Worm (Caenorhabditis elegans) whole organism, L4 larva: Measurements from ENCODE around the gene enu-3.6.

Experiments
- D1046.2 ChIP-seq: fragments of 200-800 bp; sonication (Bioruptor generic); IDR thresholded peaks from 2 replicates; pipeline ENCODE4 v1.3.6; 2022; ENCODE audit warnings: missing genetic modification characterization, missing compliant biosample characterization
- F26F4.8 ChIP-seq: fragments of 200-800 bp; sonication (Bioruptor generic); conservative IDR thresholded peaks from 2 replicates; pipeline ENCODE4 v1.3.6; 2022; ENCODE audit warnings: missing genetic modification characterization, missing compliant biosample characterization
- F44E2.7 ChIP-seq: fragments of 200-800 bp; sonication (Bioruptor generic); IDR thresholded peaks from 2 replicates; pipeline ENCODE4 v2.1.2; 2022; ENCODE audit warnings: missing genetic modification characterization, missing compliant biosample characterization
- Y48G9A.11 ChIP-seq: fragments of 200-800 bp; sonication (Bioruptor generic); IDR thresholded peaks from 2 replicates; pipeline ENCODE4 v1.3.6; 2022; ENCODE audit warnings: missing genetic modification reagents, missing genetic modification characterization, missing compliant biosample characterization
- arid-1 ChIP-seq: fragments of 200-800 bp; sonication (Bioruptor generic); conservative IDR thresholded peaks from 2 replicates; pipeline ENCODE4 v1.3.6; 2022; ENCODE audit warnings: missing genetic modification reagents, missing genetic modification characterization, missing compliant biosample characterization
- attf-4 ChIP-seq: sonication (generic microtip); optimal IDR thresholded peaks from 3 replicates; lab custom pipeline; 2017; ENCODE audit warnings: missing biosample characterization, missing genetic modification characterization
- ceh-32 ChIP-seq: sonication (generic microtip); optimal IDR thresholded peaks from 2 replicates; lab custom pipeline; 2016; ENCODE audit warnings: mild to moderate bottlenecking, missing genetic modification characterization, missing compliant biosample characterization; ENCODE audit not compliant: poor library complexity
- ceh-44 ChIP-seq: fragments of 200-800 bp; sonication (Bioruptor generic); IDR thresholded peaks from 2 replicates; pipeline ENCODE4 v1.3.6; 2022; ENCODE audit warnings: missing genetic modification reagents, missing genetic modification characterization, missing compliant biosample characterization
- cey-2 ChIP-seq: sonication (generic microtip); optimal IDR thresholded peaks from 3 replicates; lab custom pipeline; 2017; ENCODE audit warnings: missing genetic modification characterization, mild to moderate bottlenecking, missing compliant biosample characterization, antibody characterized with exemption, borderline replicate concordance; ENCODE audit not compliant: insufficient read depth
- dmd-8 ChIP-seq: fragments of 200-800 bp; sonication (Bioruptor generic); IDR thresholded peaks from 2 replicates; pipeline ENCODE4 v1.3.6; 2022; ENCODE audit warnings: missing genetic modification characterization, missing compliant biosample characterization
- dve-1 ChIP-seq: sonication (generic microtip); optimal IDR thresholded peaks from 2 replicates; lab custom pipeline; 2017; ENCODE audit warnings: antibody characterized with exemption, mild to moderate bottlenecking, missing genetic modification characterization, missing compliant biosample characterization; ENCODE audit not compliant: insufficient read depth
- egl-27 ChIP-seq: sonication (generic microtip); optimal IDR thresholded peaks from 3 replicates; lab custom pipeline; 2017; ENCODE audit warnings: missing biosample characterization, missing genetic modification reagents, missing genetic modification characterization
- egl-43 ChIP-seq: fragments of 200-800 bp; sonication (Bioruptor generic); IDR thresholded peaks from 2 replicates; pipeline ENCODE4 v1.3.6; 2022; ENCODE audit warnings: missing genetic modification reagents, missing genetic modification characterization, missing compliant biosample characterization
- fkh-10 ChIP-seq: fragments of 150-350 bp; optimal IDR thresholded peaks from 2 replicates; lab custom pipeline; 2014; ENCODE audit warnings: missing biosample characterization, missing genetic modification reagents, missing genetic modification characterization
- gei-8 ChIP-seq: fragments of 200-800 bp; sonication (Bioruptor generic); optimal IDR thresholded peaks from 2 replicates; lab custom pipeline; 2018; ENCODE audit warnings: mild to moderate bottlenecking, missing genetic modification characterization, missing compliant biosample characterization
- hlh-11 ChIP-seq: fragments of 200-800 bp; sonication (Bioruptor generic); optimal IDR thresholded peaks from 2 replicates; lab custom pipeline; 2018; ENCODE audit warnings: mild to moderate bottlenecking, missing genetic modification characterization, missing compliant biosample characterization
- lin-1 ChIP-seq: fragments of 200-800 bp; sonication (Bioruptor generic); IDR thresholded peaks from 2 replicates; pipeline ENCODE4 v1.3.6; 2022; ENCODE audit warnings: missing genetic modification reagents, missing genetic modification characterization, missing compliant biosample characterization
- lin-38 ChIP-seq: fragments of 200-800 bp; sonication (Bioruptor generic); IDR thresholded peaks from 2 replicates; pipeline ENCODE4 v1.3.6; 2022; ENCODE audit warnings: missing genetic modification reagents, missing genetic modification characterization, missing compliant biosample characterization
- madf-9 ChIP-seq: fragments of 200-800 bp; sonication (Bioruptor generic); conservative IDR thresholded peaks from 2 replicates; pipeline ENCODE4 v1.3.6; 2022; ENCODE audit warnings: missing genetic modification reagents, missing genetic modification characterization, missing compliant biosample characterization
- mdl-1 ChIP-seq, 2 experiments: fragments of 150-350 bp in 1 of 2; sonication (generic microtip) in 1 of 2; optimal IDR thresholded peaks; 2 replicates each; lab custom pipeline; 2014 to 2017; ENCODE audit warnings: missing biosample characterization in 2 of 2, missing genetic modification characterization in 2 of 2
- mdt-29 ChIP-seq: fragments of 200-800 bp; sonication (Bioruptor generic); IDR thresholded peaks from 2 replicates; pipeline ENCODE4 v1.3.6; 2022; ENCODE audit warnings: missing genetic modification reagents, missing genetic modification characterization, missing compliant biosample characterization
- nhr-111 ChIP-seq: fragments of 200-800 bp; sonication (Bioruptor generic); optimal IDR thresholded peaks from 2 replicates; lab custom pipeline; 2018; ENCODE audit warnings: mild to moderate bottlenecking, missing genetic modification characterization, missing compliant biosample characterization
- nhr-28 ChIP-seq: fragments of 150-350 bp; optimal IDR thresholded peaks from 2 replicates; lab custom pipeline; 2014; ENCODE audit warnings: missing biosample characterization, missing genetic modification characterization
- nhr-41 ChIP-seq: fragments of 200-800 bp; sonication (Bioruptor generic); IDR thresholded peaks from 2 replicates; pipeline ENCODE4 v1.3.6; 2022; ENCODE audit warnings: missing genetic modification reagents, missing genetic modification characterization, missing compliant biosample characterization
- nhr-48 ChIP-seq: sonication (generic microtip); optimal IDR thresholded peaks from 2 replicates; lab custom pipeline; 2016; ENCODE audit warnings: mild to moderate bottlenecking, missing genetic modification characterization, missing compliant biosample characterization
- nhr-6 ChIP-seq: fragments of 150-350 bp; optimal IDR thresholded peaks from 2 replicates; lab custom pipeline; 2014; ENCODE audit warnings: missing biosample characterization, missing genetic modification characterization
- php-3 ChIP-seq: fragments of 200-800 bp; sonication (Bioruptor generic); IDR thresholded peaks from 2 replicates; pipeline ENCODE4 v1.3.6; 2022; ENCODE audit warnings: missing genetic modification reagents, missing genetic modification characterization, missing compliant biosample characterization
- sdz-12 ChIP-seq: fragments of 200-800 bp; sonication (Bioruptor generic); optimal IDR thresholded peaks from 2 replicates; lab custom pipeline; 2018; ENCODE audit warnings: mild to moderate bottlenecking, missing genetic modification characterization, missing compliant biosample characterization
- set-16 ChIP-seq: fragments of 200-800 bp; sonication (Bioruptor generic); IDR thresholded peaks from 2 replicates; pipeline ENCODE4 v1.3.6; 2022; ENCODE audit warnings: missing genetic modification reagents, missing genetic modification characterization, missing compliant biosample characterization
- snpc-1.2 ChIP-seq: fragments of 200-800 bp; sonication (Bioruptor generic); IDR thresholded peaks from 2 replicates; pipeline ENCODE4 v1.3.6; 2022; ENCODE audit warnings: missing genetic modification reagents, missing genetic modification characterization, missing compliant biosample characterization
- tag-97 ChIP-seq: fragments of 200-800 bp; sonication (Bioruptor generic); IDR thresholded peaks from 2 replicates; pipeline ENCODE4 v1.3.6; 2022; ENCODE audit warnings: missing genetic modification characterization, missing compliant biosample characterization
- vab-7 ChIP-seq: fragments of 200-800 bp; sonication (Bioruptor generic); IDR thresholded peaks from 2 replicates; pipeline ENCODE4 v1.3.6; 2022; ENCODE audit warnings: missing genetic modification reagents, missing genetic modification characterization, missing compliant biosample characterization
- zag-1 ChIP-seq: fragments of 150-350 bp; optimal IDR thresholded peaks from 2 replicates; lab custom pipeline; 2014; ENCODE audit warnings: missing biosample characterization, missing genetic modification characterization
- zfp-3 ChIP-seq: fragments of 200-800 bp; sonication (Bioruptor generic); conservative IDR thresholded peaks from 2 replicates; pipeline ENCODE4 v1.3.6; 2022; ENCODE audit warnings: missing genetic modification reagents, missing genetic modification characterization, missing compliant biosample characterization
- zip-11 ChIP-seq: fragments of 200-800 bp; sonication (Bioruptor generic); IDR thresholded peaks from 2 replicates; pipeline ENCODE4 v1.3.6; 2022; ENCODE audit warnings: missing genetic modification characterization, missing compliant biosample characterization

enu-3.6 gene

DNA sequence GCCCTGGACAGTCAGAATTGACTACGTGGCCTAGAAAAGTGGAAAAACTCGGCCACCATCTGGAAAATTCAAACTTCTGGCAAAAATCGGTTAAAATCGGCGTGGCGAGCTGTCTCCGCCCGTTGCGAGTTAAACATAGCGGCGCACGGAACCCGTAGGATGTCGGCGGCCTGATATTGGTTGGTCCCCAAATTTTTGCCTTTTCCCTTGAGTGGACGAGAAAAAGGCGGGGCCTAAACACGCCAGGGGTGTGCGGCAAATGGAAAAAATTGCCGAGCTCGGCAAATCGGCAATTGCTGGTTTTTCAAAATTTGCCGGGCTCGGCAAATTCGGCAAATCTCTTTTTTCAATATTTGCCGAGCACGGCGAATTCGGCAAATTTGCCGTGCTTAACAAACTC is 16.9 kb upstream of the enu-3.6 start:
- TF ChIP-seq ceh-44, result 0 out of 2 replicates have a peak, but pooled peaks have one; percentile 18
- TF ChIP-seq egl-43 (GFP tag; lab: Robert Waterston, UW), result 0 out of 2 replicates have a peak, but pooled peaks have one; percentile 17
- TF ChIP-seq hlh-11 (tag; lab: Kevin White, UChicago), result no peak
- TF ChIP-seq set-16 (GFP tag; lab: Robert Waterston, UW), result 0 out of 2 replicates have a peak, but pooled peaks have one; percentile 20
- TF ChIP-seq gei-8 (GFP tag; lab: Kevin White, UChicago), result no peak
- no peak for TF ChIP-seq nhr-48 (tag; lab: Kevin White, UChicago)
- no peak for TF ChIP-seq arid-1
- TF ChIP-seq nhr-41 (GFP tag; lab: Robert Waterston, UW), result no peak
- no peak for TF ChIP-seq zag-1 (tag; lab: Kevin White, UChicago)
- peak; percentile 48 for TF ChIP-seq lin-38 (GFP tag; lab: Robert Waterston, UW)
- peak; percentile 37; the same call in 1 of the 2 replicates for TF ChIP-seq D1046.2 (GFP tag; lab: Robert Waterston, UW)
- TF ChIP-seq zip-11 (GFP tag; lab: Robert Waterston, UW), result no peak
- TF ChIP-seq F26F4.8 (GFP tag; lab: Robert Waterston, UW), result 0 out of 2 replicates have a peak, but pooled peaks have one; percentile 17
- no peak for TF ChIP-seq dmd-8 (GFP tag; lab: Robert Waterston, UW)
- no peak for TF ChIP-seq mdl-1 (tag; optimal IDR thresholded peaks at IDR 0.05; lab: Kevin White, UChicago)
- no peak for TF ChIP-seq egl-27 (tag; lab: Kevin White, UChicago)
- peak; percentile 50; the same call in 1 of the 2 replicates for TF ChIP-seq Y48G9A.11
- no peak for TF ChIP-seq F44E2.7 (GFP tag; lab: Robert Waterston, UW)
- no peak for TF ChIP-seq nhr-6
- peak; percentile 64; the same call in 1 of the 2 replicates for TF ChIP-seq snpc-1.2 (GFP tag; lab: Robert Waterston, UW)
- TF ChIP-seq madf-9 (GFP tag; lab: Robert Waterston, UW), result 0 out of 2 replicates have a peak, but pooled peaks have one; percentile 29
- TF ChIP-seq nhr-111 (GFP tag; lab: Kevin White, UChicago), result no peak
- TF ChIP-seq attf-4 (tag; lab: Kevin White, UChicago), result no peak
- TF ChIP-seq dve-1 (tag; lab: Kevin White, UChicago), result no peak
- TF ChIP-seq fkh-10 (GFP tag; lab: Kevin White, UChicago), result no peak
- no peak for TF ChIP-seq sdz-12 (GFP tag; lab: Kevin White, UChicago)
- peak; percentile 40; the same call in 1 of the 2 replicates for TF ChIP-seq vab-7
- TF ChIP-seq zfp-3 (GFP tag; lab: Robert Waterston, UW), result no peak
- 0 out of 2 replicates have a peak, but pooled peaks have one; percentile 34 for TF ChIP-seq php-3 (GFP tag; lab: Robert Waterston, UW)
- TF ChIP-seq ceh-32 (tag; lab: Kevin White, UChicago), result no peak
- no peak for TF ChIP-seq cey-2 (tag; lab: Kevin White, UChicago)
- peak; percentile 59; the same call in 1 of the 2 replicates for TF ChIP-seq mdt-29
- TF ChIP-seq lin-1, result no peak

DNA sequence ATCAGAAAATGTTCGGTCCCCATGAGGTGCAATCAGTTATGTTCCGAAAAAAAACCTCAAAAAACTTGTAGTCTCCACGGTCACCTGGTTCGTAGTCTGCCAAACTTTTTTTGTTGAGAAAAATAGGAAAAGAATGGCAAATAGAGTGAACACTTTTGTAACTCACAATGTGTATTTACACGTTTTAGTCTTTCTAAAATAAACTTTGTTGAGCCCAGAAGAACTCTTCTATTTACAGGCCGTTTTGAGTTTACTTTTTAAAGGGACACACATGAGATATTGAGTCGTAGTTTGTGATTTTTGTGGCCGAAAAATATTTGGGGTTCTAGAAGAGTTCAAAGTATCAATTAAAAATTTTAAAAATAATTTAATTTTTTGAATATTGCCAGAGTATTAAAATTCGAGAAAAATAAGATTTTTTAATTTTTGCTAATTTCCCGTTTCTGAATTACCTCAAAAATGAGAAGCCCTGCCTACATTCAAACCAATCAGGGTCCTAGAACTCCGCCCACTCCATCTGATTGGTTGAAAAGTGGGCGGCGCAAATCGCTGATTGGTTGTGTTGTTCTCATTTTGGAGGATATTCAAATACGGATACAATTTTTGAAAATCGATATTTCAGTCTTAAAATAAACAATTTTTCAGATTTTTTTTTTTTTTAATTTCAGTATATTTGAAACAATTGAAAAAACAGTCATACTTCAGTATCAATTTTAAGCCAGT is 15.6 kb upstream of the enu-3.6 start:
- no peak for TF ChIP-seq fkh-10 (GFP tag; lab: Kevin White, UChicago)
- TF ChIP-seq F26F4.8 (GFP tag; lab: Robert Waterston, UW), result no peak
- peak; percentile 46 for TF ChIP-seq nhr-28 (tag; lab: Kevin White, UChicago)
- no peak for TF ChIP-seq tag-97 (GFP tag; lab: Robert Waterston, UW)
